Worm (Caenorhabditis elegans) whole organism, mixed stage, embryonic: Measurements from ENCODE around the gene kin-4.

ENCODE experiments used
- elt-3 ChIP-seq: fragments of 150-350 bp; optimal IDR thresholded peaks from 2 replicates; lab custom pipeline; 2014; ENCODE audit warnings: missing biosample characterization, missing genetic modification characterization
- nhr-12 ChIP-seq: fragments of 150-350 bp; optimal IDR thresholded peaks from 2 replicates; lab custom pipeline; 2014; ENCODE audit warnings: missing biosample characterization, missing genetic modification characterization
- nhr-237 ChIP-seq: fragments of 150-350 bp; optimal IDR thresholded peaks from 2 replicates; lab custom pipeline; 2014; ENCODE audit warnings: missing biosample characterization, missing genetic modification characterization
- nhr-76 ChIP-seq: sonication (generic microtip); optimal IDR thresholded peaks from 2 replicates; lab custom pipeline; 2017; ENCODE audit warnings: missing biosample characterization, missing genetic modification characterization
- pha-4 ChIP-seq: fragments of 150-350 bp; optimal IDR thresholded peaks from 2 replicates; lab custom pipeline; 2018; ENCODE audit warnings: missing biosample characterization, missing genetic modification reagents, missing genetic modification characterization
- unc-62 ChIP-seq: fragments of 150-350 bp; optimal IDR thresholded peaks from 2 replicates; lab custom pipeline; 2014; ENCODE audit warnings: missing biosample characterization, missing genetic modification reagents, missing genetic modification characterization

ce11 chrIV:11492345-11492744, 66.8 kb downstream of the kin-4 start:
- no peak for TF ChIP-seq nhr-237 (tag; lab: Kevin White, UChicago)
- no peak for TF ChIP-seq elt-3 (tag; lab: Kevin White, UChicago)
- TF ChIP-seq nhr-12 (tag; lab: Kevin White, UChicago): no peak
- no peak for TF ChIP-seq pha-4 (tag; lab: Kevin White, UChicago)
- TF ChIP-seq nhr-76 (tag; lab: Kevin White, UChicago): no peak
- no peak for TF ChIP-seq unc-62
